Fruit fly (Drosophila melanogaster): Measurements from ENCODE around the gene Sf3a2.

Sf3a2 gene

DNA sequence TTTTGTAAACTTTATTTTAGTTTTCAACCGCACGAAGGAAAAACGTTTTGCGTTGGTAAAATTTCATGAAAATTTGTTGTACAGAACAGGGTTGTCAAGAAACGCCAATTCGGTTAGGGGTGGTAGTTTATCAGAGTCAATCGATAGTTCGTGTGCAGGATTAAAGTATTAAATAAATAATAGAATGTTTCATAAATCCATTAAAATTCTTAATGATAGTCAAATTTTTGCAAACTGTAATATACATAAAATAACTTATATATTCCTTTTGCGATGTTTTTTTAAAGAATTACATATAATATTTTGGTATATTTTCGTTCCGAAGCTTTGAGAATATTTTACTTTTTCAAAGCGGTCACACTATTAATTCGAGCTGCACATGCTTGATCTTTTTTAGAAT is at the start of gene Sf3a2, which contains the start of gene CG42588:
Gene Sf3a2, minus strand, starts transcription at position 113 of the 400 bp plus-strand sequence.
Gene CG42588, plus strand, starts transcription at position 348 of the 400 bp plus-strand sequence.
- TF ChIP-seq Myc (optimal IDR thresholded peaks at IDR 0.05) = no peak
- TF ChIP-seq psq (optimal IDR thresholded peaks at IDR 0.05) = no peak
- TF ChIP-seq Sin3A (optimal IDR thresholded peaks at IDR 0.05) = no peak
- no peak for TF ChIP-seq ttk (optimal IDR thresholded peaks at IDR 0.05)
- no peak for TF ChIP-seq insv (optimal IDR thresholded peaks at IDR 0.05)
- no peak for TF ChIP-seq h (optimal IDR thresholded peaks at IDR 0.05)

- TF ChIP-seq Sin3A (optimal IDR thresholded peaks at IDR 0.05) (no peak), ttk (optimal IDR thresholded peaks at IDR 0.05) (no peak), psq (optimal IDR thresholded peaks at IDR 0.05) (no peak), insv (optimal IDR thresholded peaks at IDR 0.05) (no peak), h (optimal IDR thresholded peaks at IDR 0.05) (no peak), Myc (optimal IDR thresholded peaks at IDR 0.05) (no peak)
Measured at dm6 chr3L:12862820-12863219, 49.0 kb upstream of the Sf3a2 start, which contains the start of gene CG10943. TSS of gene CG10943 (minus strand) at chr3L:12862920.

- TF ChIP-seq h (optimal IDR thresholded peaks at IDR 0.05) (no peak), Sin3A (optimal IDR thresholded peaks at IDR 0.05) (no peak)
Measured at dm6 chr3L:12861255-12861899, 47.6 kb upstream of the Sf3a2 start, which contains the start of gene CG32107. TSS of gene CG32107 (minus strand) at chr3L:12861305.

DNA sequence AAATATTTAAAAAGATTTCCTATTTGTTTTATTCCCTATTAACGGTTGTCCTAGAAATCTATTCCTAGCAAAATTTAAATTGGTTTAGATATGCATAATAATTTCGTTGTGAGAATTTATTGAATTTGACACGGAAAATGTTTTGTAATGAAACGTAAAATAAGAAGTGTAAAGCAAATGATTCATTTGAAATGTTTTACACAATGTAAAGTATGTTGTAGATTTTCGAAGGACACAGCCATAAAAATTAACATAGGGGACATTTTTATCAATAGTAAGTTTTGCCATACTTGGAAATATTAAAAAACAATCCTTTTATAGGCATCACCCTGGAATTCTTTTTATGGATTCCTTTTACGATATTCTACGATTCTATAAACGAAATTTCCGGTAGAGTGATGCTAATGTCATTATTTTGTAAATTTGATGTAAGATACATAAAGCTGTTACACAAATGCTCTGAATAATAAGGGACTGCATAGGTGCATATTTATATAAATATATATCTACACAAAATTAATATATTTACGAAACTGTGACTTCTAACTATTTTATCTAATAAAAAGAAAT is 43.8 kb upstream of the Sf3a2 start:
- no peak for TF ChIP-seq insv (optimal IDR thresholded peaks at IDR 0.05)
- no peak for TF ChIP-seq psq (optimal IDR thresholded peaks at IDR 0.05)
- no peak for TF ChIP-seq h (optimal IDR thresholded peaks at IDR 0.05)
- TF ChIP-seq Sin3A (optimal IDR thresholded peaks at IDR 0.05) = no peak

- no peak for TF ChIP-seq h (optimal IDR thresholded peaks at IDR 0.05)
- no peak for TF ChIP-seq psq (optimal IDR thresholded peaks at IDR 0.05)
- no peak for TF ChIP-seq Myc (optimal IDR thresholded peaks at IDR 0.05)
- no peak for TF ChIP-seq insv (optimal IDR thresholded peaks at IDR 0.05)
- no peak for TF ChIP-seq Sin3A (optimal IDR thresholded peaks at IDR 0.05)
- TF ChIP-seq ttk (optimal IDR thresholded peaks at IDR 0.05) = no peak
Measured at dm6 chr3L:12853423-12853822, 39.6 kb upstream of the Sf3a2 start, which contains the start of gene Ent3. TSS of gene Ent3 (plus strand) at chr3L:12853646.

- TF ChIP-seq psq (optimal IDR thresholded peaks at IDR 0.05) = no peak
Measured at dm6 chr3L:12849867-12850301, 36.1 kb upstream of the Sf3a2 start, which contains the start of the genes CG10948 and Wbp2. TSS of gene CG10948 (minus strand) at chr3L:12850117. TSS of gene Wbp2 (plus strand) at chr3L:12850165.

dm6 chr3L:12843056-12843799 is 29.4 kb upstream of the Sf3a2 start, which contains the start of gene nebu:
TSS of gene nebu (minus strand) at chr3L:12843106.
- TF ChIP-seq h (optimal IDR thresholded peaks at IDR 0.05) = no peak
- no peak for TF ChIP-seq ttk (optimal IDR thresholded peaks at IDR 0.05)
- TF ChIP-seq psq (optimal IDR thresholded peaks at IDR 0.05) = no peak
- no peak for TF ChIP-seq insv (optimal IDR thresholded peaks at IDR 0.05)
- no peak for TF ChIP-seq Myc (optimal IDR thresholded peaks at IDR 0.05)
- no peak for TF ChIP-seq Sin3A (optimal IDR thresholded peaks at IDR 0.05)

dm6 chr3L:12842532-12842931 is 28.7 kb upstream of the Sf3a2 start:
- TF ChIP-seq ttk (optimal IDR thresholded peaks at IDR 0.05) (no peak), Myc (optimal IDR thresholded peaks at IDR 0.05) (no peak), Sin3A (optimal IDR thresholded peaks at IDR 0.05) (no peak), h (optimal IDR thresholded peaks at IDR 0.05) (no peak), psq (optimal IDR thresholded peaks at IDR 0.05) (no peak), insv (optimal IDR thresholded peaks at IDR 0.05) (no peak)

- TF ChIP-seq ttk (optimal IDR thresholded peaks at IDR 0.05) = no peak
- TF ChIP-seq insv (optimal IDR thresholded peaks at IDR 0.05) = no peak
- no peak for TF ChIP-seq Myc (optimal IDR thresholded peaks at IDR 0.05)
- TF ChIP-seq psq (optimal IDR thresholded peaks at IDR 0.05) = no peak
- no peak for TF ChIP-seq h (optimal IDR thresholded peaks at IDR 0.05)
- TF ChIP-seq Sin3A (optimal IDR thresholded peaks at IDR 0.05) = no peak
Measured at dm6 chr3L:12841459-12841858, 27.6 kb upstream of the Sf3a2 start.

DNA sequence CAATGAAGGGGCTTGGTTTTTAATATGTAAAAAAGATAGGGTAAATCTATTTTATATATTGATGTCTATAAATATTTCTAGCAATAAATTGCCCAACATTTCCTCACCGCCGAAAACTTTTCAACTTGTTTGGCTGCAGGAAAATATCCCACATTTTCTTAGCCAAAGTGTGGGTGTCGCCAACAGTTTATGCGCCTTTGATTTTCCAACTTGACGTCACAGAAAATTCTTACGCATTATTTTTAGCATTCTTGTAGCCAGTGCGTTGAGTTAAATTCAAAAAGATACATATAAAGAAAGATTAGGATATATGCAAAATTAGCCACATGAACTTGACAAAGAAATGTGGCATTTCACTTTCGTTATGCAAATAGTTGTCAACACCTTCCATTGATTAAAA is 26.1 kb upstream of the Sf3a2 start:
- TF ChIP-seq insv (optimal IDR thresholded peaks at IDR 0.05) (no peak), Myc (optimal IDR thresholded peaks at IDR 0.05) (no peak), psq (optimal IDR thresholded peaks at IDR 0.05) (no peak), Sin3A (optimal IDR thresholded peaks at IDR 0.05) (no peak), h (optimal IDR thresholded peaks at IDR 0.05) (no peak), ttk (optimal IDR thresholded peaks at IDR 0.05) (no peak)

DNA sequence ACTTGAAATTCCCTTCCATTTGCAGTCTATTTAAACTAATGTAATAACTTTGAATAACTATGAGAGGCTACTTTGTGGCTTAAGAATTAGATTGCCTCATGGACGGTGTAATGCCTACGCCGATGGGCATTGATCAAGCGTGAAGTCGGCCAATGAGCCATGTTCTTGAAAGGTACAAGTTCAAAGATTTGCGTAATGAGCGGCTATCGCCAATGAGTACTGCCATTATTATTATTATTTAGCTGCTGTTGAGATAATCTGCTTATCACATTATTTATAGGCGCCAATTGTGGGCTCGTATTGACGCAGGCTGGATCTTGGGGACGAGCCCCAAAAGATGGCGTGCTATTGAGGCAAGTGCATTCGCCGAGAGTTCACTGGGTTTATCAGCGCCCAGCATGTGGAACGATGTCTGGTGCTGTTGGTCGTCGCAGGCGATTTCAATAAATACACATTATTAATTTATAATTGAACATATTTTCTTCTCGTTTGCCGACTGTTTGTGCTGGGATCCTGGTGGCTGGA is 23.4 kb upstream of the Sf3a2 start:
- TF ChIP-seq Sin3A (optimal IDR thresholded peaks at IDR 0.05) (no peak), insv (optimal IDR thresholded peaks at IDR 0.05) (no peak), ttk (optimal IDR thresholded peaks at IDR 0.05) (no peak), Myc (optimal IDR thresholded peaks at IDR 0.05) (no peak), h (optimal IDR thresholded peaks at IDR 0.05) (no peak)
